Worm (Caenorhabditis elegans) whole organism, young adult: ENCODE data around the gene C08B6.6.

Source experiments
- F49E8.2 ChIP-seq: sonication (generic microtip); optimal IDR thresholded peaks from 3 replicates; lab custom pipeline; 2017; ENCODE audit warnings: missing genetic modification characterization, mild to moderate bottlenecking, missing compliant biosample characterization, antibody characterized with exemption, moderate library complexity; ENCODE audit not compliant: insufficient read depth
- ama-1 ChIP-seq, 3 experiments: fragments of 150-350 bp in 1 of 3; sonication (generic microtip) in 2 of 3; optimal IDR thresholded peaks; 2 replicates each; lab custom pipeline; 2014 to 2018; ENCODE audit warnings: missing biosample characterization in 2 of 3, missing genetic modification characterization in 2 of 3, missing genetic modification reagents in 2 of 3
- bed-1 ChIP-seq: fragments of 200-800 bp; sonication (Bioruptor generic); IDR thresholded peaks from 2 replicates; pipeline ENCODE4 v1.3.6; 2022; ENCODE audit warnings: missing genetic modification reagents, missing genetic modification characterization, missing compliant biosample characterization
- madf-3 ChIP-seq: fragments of 200-800 bp; sonication (Bioruptor generic); IDR thresholded peaks from 2 replicates; pipeline ENCODE4 v1.3.6; 2022; ENCODE audit warnings: missing genetic modification reagents, missing genetic modification characterization, missing compliant biosample characterization
- nfya-1 ChIP-seq: sonication (generic microtip); optimal IDR thresholded peaks from 2 replicates; lab custom pipeline; 2017; ENCODE audit warnings: antibody characterized with exemption, missing compliant biosample characterization, missing genetic modification characterization, borderline replicate concordance; ENCODE audit not compliant: insufficient read depth
- pbrm-1 ChIP-seq: fragments of 200-800 bp; sonication (Bioruptor generic); IDR thresholded peaks from 2 replicates; pipeline ENCODE4 v1.3.6; 2022; ENCODE audit warnings: missing genetic modification reagents, missing genetic modification characterization, missing compliant biosample characterization
- pha-4 ChIP-seq: fragments of 150-350 bp; sonication (generic microtip); optimal IDR thresholded peaks from 2 replicates; lab custom pipeline; 2014; ENCODE audit warnings: missing biosample characterization, missing genetic modification reagents, missing genetic modification characterization

ce11 chrV:10148352-10148751 is 24.9 kb downstream of the C08B6.6 start, which contains the start of gene srsx-26:
- TF ChIP-seq nfya-1 (tag; lab: Kevin White, UChicago) (no peak), madf-3 (GFP tag; lab: Robert Waterston, UW) (no peak), ama-1 (optimal IDR thresholded peaks at IDR 0.05; lab: Kevin White, UChicago) (no peak), ama-1 (GFP tag; optimal IDR thresholded peaks at IDR 0.05; lab: Kevin White, UChicago) (no peak), bed-1 (no peak), F49E8.2 (tag; lab: Kevin White, UChicago) (no peak), pha-4 (tag; lab: Kevin White, UChicago) (no peak), pbrm-1 (GFP tag; lab: Robert Waterston, UW) (no peak)
